Worm (Caenorhabditis elegans) whole organism, L4/young adult: Measurements from ENCODE around the gene nhr-251.

ENCODE experiments used
- W03F9.2 ChIP-seq: fragments of 150-350 bp; optimal IDR thresholded peaks from 2 replicates; lab custom pipeline; 2014; ENCODE audit warnings: missing biosample characterization, missing genetic modification characterization
- him-1 ChIP-seq: sonication (generic microtip); optimal IDR thresholded peaks from 2 replicates; lab custom pipeline; 2016; ENCODE audit warnings: missing genotype, missing genetic modification reagents, missing genetic modification characterization, missing compliant biosample characterization

DNA sequence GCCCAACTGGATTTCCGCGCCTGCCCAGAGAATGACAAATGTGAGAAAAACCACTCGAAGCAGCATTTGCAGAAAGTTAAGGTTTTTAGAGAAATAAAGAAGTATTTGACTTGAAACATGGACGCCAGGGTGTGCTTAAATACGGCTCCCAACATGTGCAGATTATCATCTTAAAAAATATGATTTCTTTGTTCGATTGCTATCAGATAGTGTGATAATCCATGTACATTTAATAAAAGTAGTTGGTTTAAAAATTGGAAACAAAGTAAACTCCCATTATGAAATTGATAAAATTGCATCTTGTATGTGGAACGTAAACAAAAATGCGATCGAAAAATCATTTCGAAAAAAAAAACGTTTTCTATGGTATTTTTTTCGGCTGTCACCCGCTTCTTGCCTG is 27.3 kb downstream of the nhr-251 start, which contains the start of gene F48G7.8:
- TF ChIP-seq W03F9.2 (tag; lab: Kevin White, UChicago) (no peak), him-1 (tag; lab: Kevin White, UChicago) (no peak)
